ENCODE assay signal across 5 fruit fly cellular contexts in the genomic region with DNA sequence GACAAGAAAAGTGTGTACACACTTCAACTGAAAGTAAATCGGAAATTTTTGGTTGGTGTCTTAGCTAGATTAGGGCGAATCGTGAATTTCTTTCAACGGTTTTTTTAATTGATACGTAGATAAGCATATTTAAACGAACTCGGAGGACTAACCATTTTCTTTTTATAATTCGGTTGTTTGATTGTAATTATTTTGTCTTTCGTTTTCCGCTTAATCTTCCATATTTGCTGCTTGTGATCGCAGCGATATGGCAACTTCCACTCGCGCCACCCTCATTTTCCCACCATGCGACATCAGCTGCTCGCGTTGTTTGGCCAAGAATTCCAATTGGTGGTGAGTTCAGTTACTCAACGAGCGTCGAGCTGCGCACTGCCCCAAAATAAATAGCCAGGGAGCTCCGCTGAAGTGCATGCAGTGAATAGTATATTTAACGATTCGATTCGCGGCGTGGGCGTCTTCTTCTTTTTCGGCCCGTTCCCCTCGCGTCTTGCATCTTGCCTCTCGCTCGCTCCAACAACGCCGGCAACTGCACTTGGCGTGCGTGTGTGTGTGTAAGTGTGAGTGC.
TF ChIP-seq lines count a peak whose summit lies in the region.

A gene (plus strand): TSS at position 335 of the 565 bp plus-strand sequence.

TF ChIP-seq in whole organism, adult, 20 proteins besides CTCF, POLR2A, EP300 and RAD21 (continued from another document):
- TF ChIP-seq Hr96 (GFP tag; optimal IDR thresholded peaks at IDR 0.05; lab: Kevin White, UChicago), result peak; percentile 96
- TF ChIP-seq CG12768 (GFP tag; optimal IDR thresholded peaks at IDR 0.05; lab: Kevin White, UChicago), result peak; percentile 91
- peak; percentile 97 for TF ChIP-seq bab1 (GFP tag; optimal IDR thresholded peaks at IDR 0.05; lab: Kevin White, UChicago)
- peak; percentile 79 for TF ChIP-seq pad (GFP tag; optimal IDR thresholded peaks at IDR 0.05; lab: Kevin White, UChicago)
TF ChIP-seq in whole organism, adult: peak in this region for 19.

TF ChIP-seq in whole organism, embryonic, 481 proteins besides CTCF, POLR2A, EP300 and RAD21 (continued from another document and continues in another):
- TF ChIP-seq bowl (GFP tag; IDR thresholded peaks at IDR 0.05; lab: Robert Waterston, UW), result no peak
- TF ChIP-seq mirr (GFP tag; optimal IDR thresholded peaks at IDR 0.05; lab: Kevin White, UChicago), result peak; percentile 82
- peak; percentile 89 for TF ChIP-seq Myb (GFP tag; optimal IDR thresholded peaks at IDR 0.05; lab: Kevin White, UChicago)
- TF ChIP-seq NfI (GFP tag; optimal IDR thresholded peaks at IDR 0.05; lab: Kevin White, UChicago), result peak; percentile 87
- no peak for TF ChIP-seq CG4730 (GFP tag; IDR thresholded peaks at IDR 0.05; lab: Robert Waterston, UW)
- peak; percentile 46 for TF ChIP-seq YL-1 (GFP tag; optimal IDR thresholded peaks at IDR 0.05; lab: Kevin White, UChicago)
- TF ChIP-seq hth (optimal IDR thresholded peaks at IDR 0.05; lab: Kevin White, UChicago), result no peak
- peak; percentile 41 for TF ChIP-seq ac (GFP tag; optimal IDR thresholded peaks at IDR 0.05; lab: Kevin White, UChicago)
- TF ChIP-seq Dll (GFP tag; IDR thresholded peaks at IDR 0.05; lab: Robert Waterston, UW; ENCODE audit: partially characterized antibody), result no peak
- peak; percentile 74 for TF ChIP-seq cato (GFP tag; optimal IDR thresholded peaks at IDR 0.05; lab: Kevin White, UChicago; ENCODE audit: borderline replicate concordance)
- no peak for TF ChIP-seq Opbp (GFP tag; IDR thresholded peaks at IDR 0.05; lab: Robert Waterston, UW; ENCODE audit: partially characterized antibody)
- TF ChIP-seq Usf (GFP tag; optimal IDR thresholded peaks at IDR 0.05; lab: Kevin White, UChicago), result peak; percentile 58
- TF ChIP-seq pum (GFP tag; optimal IDR thresholded peaks at IDR 0.05; lab: Kevin White, UChicago), result peak; percentile 95
- no peak for TF ChIP-seq CG11695 (GFP tag; IDR thresholded peaks at IDR 0.05; lab: Robert Waterston, UW)
- peak; percentile 89 for TF ChIP-seq CG13894 (tag; optimal IDR thresholded peaks at IDR 0.05; lab: Kevin White, UChicago)
- TF ChIP-seq CG13287 (GFP tag; IDR thresholded peaks at IDR 0.05; lab: Robert Waterston, UW; ENCODE audit: partially characterized antibody), result no peak
- peak; percentile 97 for TF ChIP-seq Gug (GFP tag; IDR thresholded peaks at IDR 0.05; lab: Robert Waterston, UW)
- no peak for TF ChIP-seq CG6854 (GFP tag; optimal IDR thresholded peaks at IDR 0.05; lab: Kevin White, UChicago)
- TF ChIP-seq trem (tag; optimal IDR thresholded peaks at IDR 0.05; lab: Kevin White, UChicago), result peak; percentile 85
- peak; percentile 93 for TF ChIP-seq repo (GFP tag; optimal IDR thresholded peaks at IDR 0.05; lab: Kevin White, UChicago)
- peak; percentile 50 for TF ChIP-seq ATbp (GFP tag; optimal IDR thresholded peaks at IDR 0.05; lab: Kevin White, UChicago)
- TF ChIP-seq schlank (tag; optimal IDR thresholded peaks at IDR 0.05; lab: Kevin White, UChicago), result peak; percentile 76
- no peak for TF ChIP-seq B-H1 (GFP tag; IDR thresholded peaks at IDR 0.05; lab: Robert Waterston, UW)
- TF ChIP-seq CG9797 (GFP tag; optimal IDR thresholded peaks at IDR 0.05; lab: Kevin White, UChicago), result peak; percentile 61
- no peak for TF ChIP-seq CG4360 (GFP tag; IDR thresholded peaks at IDR 0.05; lab: Robert Waterston, UW)
- TF ChIP-seq gcm (GFP tag; optimal IDR thresholded peaks at IDR 0.05; lab: Kevin White, UChicago), result peak; percentile 59
- TF ChIP-seq croc (GFP tag; conservative IDR thresholded peaks at IDR 0.05; lab: Robert Waterston, UW), result peak; percentile 71
- no peak for TF ChIP-seq CG2889 (GFP tag; IDR thresholded peaks at IDR 0.05; lab: Robert Waterston, UW)
- TF ChIP-seq CG15479 (GFP tag; optimal IDR thresholded peaks at IDR 0.05; lab: Kevin White, UChicago), result no peak
- no peak for TF ChIP-seq C15 (GFP tag; IDR thresholded peaks at IDR 0.05; lab: Robert Waterston, UW)

TF ChIP-seq in whole organism, prepupa, 60 proteins besides CTCF, POLR2A, EP300 and RAD21 (continued from another document and continues in another):
- peak; percentile 87 for TF ChIP-seq esn (GFP tag; optimal IDR thresholded peaks at IDR 0.05; lab: Kevin White, UChicago)
- peak; percentile 97 for TF ChIP-seq Eip78C (GFP tag; lab: Kevin White, UChicago)
- TF ChIP-seq CG10631 (GFP tag; optimal IDR thresholded peaks at IDR 0.05; lab: Kevin White, UChicago), result peak; percentile 89
- peak; percentile 31 to 64 for TF ChIP-seq ss (GFP tag; optimal IDR thresholded peaks at IDR 0.05; lab: Kevin White, UChicago)
- TF ChIP-seq Eip75B (GFP tag; optimal IDR thresholded peaks at IDR 0.05; lab: Kevin White, UChicago), result peak; percentile 94
- peak; percentile 32 for TF ChIP-seq dsx (GFP tag; optimal IDR thresholded peaks at IDR 0.05; lab: Kevin White, UChicago; ENCODE audit: poor library complexity, severe bottlenecking)
- peak; percentile 53 for TF ChIP-seq CG11762 (GFP tag; optimal IDR thresholded peaks at IDR 0.05; lab: Kevin White, UChicago; ENCODE audit: insufficient read depth)
- TF ChIP-seq Sox102F (GFP tag; optimal IDR thresholded peaks at IDR 0.05; lab: Kevin White, UChicago), result peak; percentile 77
- peak; percentile 91 for TF ChIP-seq lz (GFP tag; optimal IDR thresholded peaks at IDR 0.05; lab: Kevin White, UChicago)
- TF ChIP-seq acj6 (GFP tag; optimal IDR thresholded peaks at IDR 0.05; lab: Kevin White, UChicago), result peak; percentile 84
- TF ChIP-seq CG7368 (GFP tag; optimal IDR thresholded peaks at IDR 0.05; lab: Kevin White, UChicago), result peak; percentile 88
- TF ChIP-seq net (GFP tag; optimal IDR thresholded peaks at IDR 0.05; lab: Kevin White, UChicago), result peak; percentile 78
- peak; percentile 87 for TF ChIP-seq vri (GFP tag; optimal IDR thresholded peaks at IDR 0.05; lab: Kevin White, UChicago)
- peak; percentile 90 for TF ChIP-seq Sox15 (GFP tag; optimal IDR thresholded peaks at IDR 0.05; lab: Kevin White, UChicago)
- peak; percentile 96 for TF ChIP-seq svp (GFP tag; lab: Kevin White, UChicago)
- TF ChIP-seq CG4318 (GFP tag; optimal IDR thresholded peaks at IDR 0.05; lab: Kevin White, UChicago), result peak; percentile 69
- TF ChIP-seq CG6808 (GFP tag; optimal IDR thresholded peaks at IDR 0.05; lab: Kevin White, UChicago), result peak; percentile 16
- TF ChIP-seq pdm3 (GFP tag; optimal IDR thresholded peaks at IDR 0.05; lab: Kevin White, UChicago), result peak; percentile 91
- TF ChIP-seq CG8119 (GFP tag; IDR thresholded peaks at IDR 0.05; lab: Robert Waterston, UW), result no peak
- peak; percentile 63 for TF ChIP-seq CG10669 (GFP tag; optimal IDR thresholded peaks at IDR 0.05; lab: Kevin White, UChicago)
- peak; percentile 67 for TF ChIP-seq CG34406 (GFP tag; optimal IDR thresholded peaks at IDR 0.05; lab: Kevin White, UChicago)
- no peak for TF ChIP-seq CG11294 (GFP tag; IDR thresholded peaks at IDR 0.05; lab: Robert Waterston, UW)
- peak; percentile 63 for TF ChIP-seq fkh (GFP tag; optimal IDR thresholded peaks at IDR 0.05; lab: Kevin White, UChicago)
- TF ChIP-seq achi (GFP tag; optimal IDR thresholded peaks at IDR 0.05; lab: Kevin White, UChicago), result peak; percentile 85
- TF ChIP-seq CG3919 (GFP tag; optimal IDR thresholded peaks at IDR 0.05; lab: Kevin White, UChicago), result peak; percentile 93
- TF ChIP-seq Blimp-1 (GFP tag; optimal IDR thresholded peaks at IDR 0.05; lab: Kevin White, UChicago), result peak; percentile 11
- TF ChIP-seq CG6163 (GFP tag; IDR thresholded peaks at IDR 0.05; lab: Robert Waterston, UW), result no peak
- peak; percentile 64 for TF ChIP-seq Lpt (GFP tag; optimal IDR thresholded peaks at IDR 0.05; lab: Kevin White, UChicago)
- peak; percentile 93 for TF ChIP-seq CG6276 (GFP tag; optimal IDR thresholded peaks at IDR 0.05; lab: Kevin White, UChicago)
- TF ChIP-seq Hr4 (GFP tag; optimal IDR thresholded peaks at IDR 0.05; lab: Kevin White, UChicago), result peak; percentile 91
- TF ChIP-seq Eip93F (GFP tag; optimal IDR thresholded peaks at IDR 0.05; lab: Kevin White, UChicago), result peak; percentile 69

TF ChIP-seq in whole organism, pupa, 21 proteins besides CTCF, POLR2A, EP300 and RAD21 (continued from another document):
- TF ChIP-seq CG10348 (GFP tag; IDR thresholded peaks at IDR 0.05; lab: Robert Waterston, UW), result no peak
TF ChIP-seq in whole organism, pupa: peak in this region for 13.

TF ChIP-seq in whole organism, wandering third instar larva, 38 proteins besides CTCF, POLR2A, EP300 and RAD21 (continued from another document):
- TF ChIP-seq Mio (GFP tag; optimal IDR thresholded peaks at IDR 0.05; lab: Kevin White, UChicago) (peak; percentile 56), lola (GFP tag; optimal IDR thresholded peaks at IDR 0.05; lab: Kevin White, UChicago) (no peak), Abd-B (GFP tag; optimal IDR thresholded peaks at IDR 0.05; lab: Kevin White, UChicago) (no peak), Dfd (GFP tag; optimal IDR thresholded peaks at IDR 0.05; lab: Kevin White, UChicago) (no peak), br (GFP tag; optimal IDR thresholded peaks at IDR 0.05; lab: Kevin White, UChicago) (peak; percentile 81), pan (optimal IDR thresholded peaks at IDR 0.05; lab: Kevin White, UChicago) (no peak), Rel (GFP tag; optimal IDR thresholded peaks at IDR 0.05; lab: Kevin White, UChicago) (no peak), Rel (tag; optimal IDR thresholded peaks at IDR 0.05; lab: Kevin White, UChicago) (peak; percentile 56), CG9705 (GFP tag; optimal IDR thresholded peaks at IDR 0.05; lab: Kevin White, UChicago) (peak; percentile 70), Sp1 (GFP tag; optimal IDR thresholded peaks at IDR 0.05; lab: Kevin White, UChicago) (peak; percentile 65), HLH106 (tag; optimal IDR thresholded peaks at IDR 0.05; lab: Kevin White, UChicago) (peak; percentile 88), woc (GFP tag; optimal IDR thresholded peaks at IDR 0.05; lab: Kevin White, UChicago) (peak; percentile 90), Hr83 (GFP tag; optimal IDR thresholded peaks at IDR 0.05; lab: Kevin White, UChicago; ENCODE audit: poor library complexity, severe bottlenecking) (peak; percentile 90), CG32264 (GFP tag; optimal IDR thresholded peaks at IDR 0.05; lab: Kevin White, UChicago) (peak; percentile 73), Dif (GFP tag; optimal IDR thresholded peaks at IDR 0.05; lab: Kevin White, UChicago; ENCODE audit: partially characterized antibody) (peak; percentile 86), tai (GFP tag; optimal IDR thresholded peaks at IDR 0.05; lab: Kevin White, UChicago) (peak; percentile 93), sage (GFP tag; optimal IDR thresholded peaks at IDR 0.05; lab: Kevin White, UChicago) (no peak), CrebA (GFP tag; optimal IDR thresholded peaks at IDR 0.05; lab: Kevin White, UChicago; ENCODE audit: borderline replicate concordance) (peak; percentile 45), usp (GFP tag; optimal IDR thresholded peaks at IDR 0.05; lab: Kevin White, UChicago) (no peak)
TF ChIP-seq in whole organism, wandering third instar larva: peak in this region for 30.
